Fruit fly (Drosophila melanogaster) whole organism, embryonic: ENCODE data around the gene Mf.

Experiments used
- CG10543 ChIP-seq: fragments of 200-800 bp; sonication (Bioruptor generic); optimal IDR thresholded peaks from 3 replicates; lab custom pipeline; 2017; ENCODE audit warnings: missing biosample characterization, mild to moderate bottlenecking, missing genetic modification characterization, moderate library complexity
- CG11398 ChIP-seq: fragments of 200-800 bp; sonication (Bioruptor generic); optimal IDR thresholded peaks from 2 replicates; lab custom pipeline; 2016; ENCODE audit warnings: missing biosample characterization, missing genetic modification characterization
- CG11456 ChIP-seq: fragments of 200-800 bp; sonication (Bioruptor generic); IDR thresholded peaks from 3 replicates; pipeline ENCODE4 v1.3.6; 2022; ENCODE audit warnings: missing biosample characterization, missing genetic modification characterization
- CG12659 ChIP-seq: fragments of 200-800 bp; sonication (Bioruptor generic); optimal IDR thresholded peaks from 3 replicates; lab custom pipeline; 2017; ENCODE audit warnings: mild to moderate bottlenecking, missing biosample characterization, missing genetic modification reagents, missing genetic modification characterization
- CG12942 ChIP-seq: fragments of 200-800 bp; sonication (Bioruptor generic); optimal IDR thresholded peaks from 3 replicates; lab custom pipeline; 2016; ENCODE audit warnings: missing biosample characterization, missing genetic modification characterization
- CG13123 ChIP-seq: fragments of 200-800 bp; sonication (Bioruptor generic); optimal IDR thresholded peaks from 2 replicates; lab custom pipeline; 2016; ENCODE audit warnings: missing biosample characterization, missing genetic modification characterization
- CG14710 ChIP-seq: fragments of 200-800 bp; sonication (Bioruptor generic); optimal IDR thresholded peaks from 3 replicates; lab custom pipeline; 2019; ENCODE audit warnings: missing biosample characterization, mild to moderate bottlenecking, missing genetic modification characterization, moderate library complexity
- CG16813 ChIP-seq: fragments of 200-800 bp; sonication (Bioruptor generic); IDR thresholded peaks from 3 replicates; pipeline ENCODE4 v1.3.6; 2022; ENCODE audit warnings: missing biosample characterization, missing genetic modification characterization; ENCODE audit not compliant: partially characterized antibody
- CG17802 ChIP-seq: fragments of 200-800 bp; sonication (Bioruptor generic); optimal IDR thresholded peaks from 2 replicates; lab custom pipeline; 2018; ENCODE audit warnings: missing biosample characterization, mild to moderate bottlenecking, missing genetic modification characterization, moderate library complexity
- CG17829 ChIP-seq: fragments of 200-800 bp; optimal IDR thresholded peaks from 2 replicates; lab custom pipeline; 2019; ENCODE audit warnings: missing biosample characterization, mild to moderate bottlenecking, missing genetic modification characterization, moderate library complexity
- CG17912 ChIP-seq: fragments of 200-800 bp; sonication (Bioruptor generic); optimal IDR thresholded peaks from 2 replicates; lab custom pipeline; 2018; ENCODE audit warnings: missing biosample characterization, mild to moderate bottlenecking, missing genetic modification characterization
- CG2202 ChIP-seq: fragments of 200-800 bp; sonication (Bioruptor generic); optimal IDR thresholded peaks from 2 replicates; lab custom pipeline; 2018; ENCODE audit warnings: missing biosample characterization, mild to moderate bottlenecking, missing genetic modification characterization
- CG32767 ChIP-seq: fragments of 200-800 bp; sonication (Bioruptor generic); IDR thresholded peaks from 2 replicates; pipeline ENCODE4 v1.3.6; 2022; ENCODE audit warnings: missing biosample characterization, missing genetic modification characterization
- CG34422 ChIP-seq: fragments of 200-800 bp; sonication (Bioruptor generic); IDR thresholded peaks from 3 replicates; pipeline ENCODE4 v1.3.6; 2022; ENCODE audit warnings: missing biosample characterization, missing genetic modification characterization
- CG6654 ChIP-seq: fragments of 200-800 bp; sonication (Bioruptor generic); optimal IDR thresholded peaks from 2 replicates; lab custom pipeline; 2017; ENCODE audit warnings: missing biosample characterization, mild to moderate bottlenecking, missing genetic modification characterization
- CG7987 ChIP-seq: fragments of 200-800 bp; sonication (Bioruptor generic); optimal IDR thresholded peaks from 2 replicates; lab custom pipeline; 2018; ENCODE audit warnings: missing biosample characterization, mild to moderate bottlenecking, missing genetic modification characterization, moderate library complexity
- CG9876 ChIP-seq: fragments of 200-800 bp; sonication (Bioruptor generic); optimal IDR thresholded peaks from 2 replicates; lab custom pipeline; 2016; ENCODE audit warnings: missing biosample characterization, missing genetic modification characterization
- CTCF ChIP-seq: fragments of 200-800 bp; sonication (Bioruptor generic); optimal IDR thresholded peaks from 2 replicates; lab custom pipeline; 2017; ENCODE audit warnings: missing biosample characterization, mild to moderate bottlenecking, missing genetic modification characterization, moderate library complexity
- E2f2 ChIP-seq: fragments of 200-800 bp; sonication (Bioruptor generic); IDR thresholded peaks from 2 replicates; pipeline ENCODE4 v1.3.6; 2022; ENCODE audit warnings: missing biosample characterization, missing genetic modification characterization
- Eip74EF ChIP-seq, 2 experiments: fragments of 200-800 bp in 1 of 2; fragments of >200 bp in 1 of 2; sonication (Bioruptor generic) in 1 of 2; optimal IDR thresholded peaks; 2 replicates each; lab custom pipeline; 2017 to 2019; ENCODE audit warnings: missing biosample characterization in 2 of 2, missing genetic modification characterization in 2 of 2, mild to moderate bottlenecking in 1 of 2, moderate library complexity in 1 of 2
- Gug ChIP-seq: fragments of 200-800 bp; sonication (Bioruptor generic); IDR thresholded peaks from 4 replicates; pipeline ENCODE4 v1.3.6; 2022; ENCODE audit warnings: missing biosample characterization, missing genetic modification characterization
- Hmx ChIP-seq: fragments of 200-800 bp; sonication (Bioruptor generic); optimal IDR thresholded peaks from 2 replicates; lab custom pipeline; 2016; ENCODE audit warnings: missing biosample characterization, missing genetic modification characterization
- Hr78 ChIP-seq, 2 experiments: fragments of 200-800 bp in 1 of 2; fragments of >200 bp in 1 of 2; sonication (Bioruptor generic) in 1 of 2; optimal IDR thresholded peaks; 2 replicates each; lab custom pipeline; 2017 to 2019; ENCODE audit warnings: missing biosample characterization in 2 of 2, missing genetic modification characterization in 2 of 2, mild to moderate bottlenecking in 1 of 2, moderate library complexity in 1 of 2
- Lim3 ChIP-seq: fragments of 200-800 bp; sonication (Bioruptor generic); IDR thresholded peaks from 2 replicates; pipeline ENCODE4 v1.3.6; 2022; ENCODE audit warnings: missing biosample characterization, missing genetic modification characterization
- MBD-R2 ChIP-seq: fragments of 200-800 bp; sonication (Bioruptor generic); IDR thresholded peaks from 2 replicates; pipeline ENCODE4 v1.3.6; 2022; ENCODE audit warnings: missing biosample characterization, missing genetic modification characterization
- Med ChIP-seq: fragments of 200-800 bp; sonication (Bioruptor generic); peaks from one replicate; lab custom pipeline; 2016; ENCODE audit warnings: missing biosample characterization, missing genetic modification characterization, mild to moderate bottlenecking, inconsistent platforms, moderate library complexity
- Mes4 ChIP-seq: fragments of 200-800 bp; sonication (Bioruptor generic); optimal IDR thresholded peaks from 2 replicates; lab custom pipeline; 2016; ENCODE audit warnings: missing biosample characterization, missing genetic modification characterization
- NC2β ChIP-seq: fragments of 200-800 bp; sonication (Bioruptor generic); optimal IDR thresholded peaks from 2 replicates; lab custom pipeline; 2016; ENCODE audit warnings: missing biosample characterization, missing genetic modification characterization
- Nf-YA ChIP-seq: fragments of 200-800 bp; sonication (Bioruptor generic); IDR thresholded peaks from 2 replicates; pipeline ENCODE4 v1.3.6; 2022; ENCODE audit warnings: missing biosample characterization, missing genetic modification characterization
- Pdp1 ChIP-seq, 2 experiments: fragments of 200-800 bp; sonication (Bioruptor generic); optimal IDR thresholded peaks; 3 replicates each; lab custom pipeline; 2016; ENCODE audit warnings: missing biosample characterization in 2 of 2, missing genetic modification characterization in 2 of 2, mild to moderate bottlenecking in 1 of 2, moderate library complexity in 1 of 2
- Poxn ChIP-seq: fragments of 200-800 bp; sonication (Bioruptor generic); IDR thresholded peaks from 2 replicates; pipeline ENCODE4 v1.3.6; 2022; ENCODE audit warnings: missing biosample characterization, missing genetic modification characterization
- ac ChIP-seq: fragments of 200-800 bp; sonication (Bioruptor generic); optimal IDR thresholded peaks from 3 replicates; lab custom pipeline; 2017; ENCODE audit warnings: missing biosample characterization, mild to moderate bottlenecking, missing genetic modification characterization
- danr ChIP-seq: fragments of 200-800 bp; sonication (Bioruptor generic); IDR thresholded peaks from 2 replicates; pipeline ENCODE4 v1.3.6; 2022; ENCODE audit warnings: missing biosample characterization, missing genetic modification characterization
- dimm ChIP-seq: fragments of 200-800 bp; sonication (Bioruptor generic); IDR thresholded peaks from 2 replicates; pipeline ENCODE4 v1.3.6; 2022; ENCODE audit warnings: missing biosample characterization, missing genetic modification characterization
- dmrt11E ChIP-seq: fragments of 200-800 bp; sonication (Bioruptor generic); optimal IDR thresholded peaks from 3 replicates; lab custom pipeline; 2018; ENCODE audit warnings: missing biosample characterization, mild to moderate bottlenecking, missing genetic modification characterization, moderate library complexity
- fd96Cb ChIP-seq: fragments of 200-800 bp; sonication (Bioruptor generic); optimal IDR thresholded peaks from 2 replicates; lab custom pipeline; 2018; ENCODE audit warnings: missing biosample characterization, mild to moderate bottlenecking, missing genetic modification characterization, moderate library complexity
- fu2 ChIP-seq: fragments of 200-800 bp; sonication (Bioruptor generic); optimal IDR thresholded peaks from 2 replicates; lab custom pipeline; 2016; ENCODE audit warnings: missing biosample characterization, missing genetic modification characterization
- ham ChIP-seq: fragments of 200-800 bp; sonication (Bioruptor generic); IDR thresholded peaks from 2 replicates; pipeline ENCODE4 v1.3.6; 2022; ENCODE audit warnings: missing biosample characterization, missing genetic modification characterization
- kay ChIP-seq: fragments of 200-800 bp; sonication (Bioruptor generic); optimal IDR thresholded peaks from 2 replicates; lab custom pipeline; 2016; ENCODE audit warnings: missing biosample characterization, missing genetic modification characterization
- lab ChIP-seq: fragments of 200-800 bp; sonication (Bioruptor generic); optimal IDR thresholded peaks from 3 replicates; lab custom pipeline; 2017; ENCODE audit warnings: missing biosample characterization, missing genetic modification characterization, mild to moderate bottlenecking, moderate library complexity, missing genetic modification reagents
- lbe ChIP-seq: fragments of 200-800 bp; sonication (Bioruptor generic); optimal IDR thresholded peaks from 2 replicates; lab custom pipeline; 2016; ENCODE audit warnings: missing biosample characterization, mild to moderate bottlenecking, missing genetic modification characterization
- pita ChIP-seq: fragments of 200-800 bp; sonication (Bioruptor generic); optimal IDR thresholded peaks from 2 replicates; lab custom pipeline; 2017; ENCODE audit warnings: missing biosample characterization, mild to moderate bottlenecking, missing genetic modification characterization
- pnt ChIP-seq: fragments of 200-800 bp; sonication (Bioruptor generic); optimal IDR thresholded peaks from 3 replicates; lab custom pipeline; 2016; ENCODE audit warnings: missing biosample characterization, missing genetic modification characterization
- pzg ChIP-seq: fragments of 200-800 bp; sonication (Bioruptor generic); optimal IDR thresholded peaks from 3 replicates; lab custom pipeline; 2018; ENCODE audit warnings: missing biosample characterization, mild to moderate bottlenecking, missing genetic modification characterization, moderate library complexity
- sc ChIP-seq, 3 experiments: fragments of >200 bp in 2 of 3; fragments of 200-800 bp in 1 of 3; sonication (Bioruptor generic) in 1 of 3; optimal IDR thresholded peaks; 2 replicates in 2 of 3; 3 replicates in 1 of 3; lab custom pipeline; 2017; ENCODE audit warnings: mild to moderate bottlenecking in 1 of 3, missing biosample characterization in 1 of 3, missing genetic modification characterization in 1 of 3, missing genetic modification reagents in 1 of 3
- sd ChIP-seq: fragments of 200-800 bp; sonication (Bioruptor generic); optimal IDR thresholded peaks from 3 replicates; lab custom pipeline; 2018; ENCODE audit warnings: missing biosample characterization, mild to moderate bottlenecking, missing genetic modification characterization, moderate library complexity
- stwl ChIP-seq: fragments of 200-800 bp; sonication (Bioruptor generic); optimal IDR thresholded peaks from 3 replicates; lab custom pipeline; 2018; ENCODE audit warnings: missing biosample characterization, mild to moderate bottlenecking, missing genetic modification characterization, moderate library complexity
- vnd ChIP-seq: fragments of 200-800 bp; sonication (Bioruptor generic); IDR thresholded peaks from 3 replicates; pipeline ENCODE4 v1.3.6; 2022; ENCODE audit warnings: missing biosample characterization, missing genetic modification characterization; ENCODE audit not compliant: partially characterized antibody

Gene Mf

dm6 chr3R:15208712-15209499 lies 27.6 kb upstream of the Mf start, which contains the start of the genes Spn88Eb and Mau2 (continued):
- peak; percentile 47; the same call in 1 of the 2 replicates for TF ChIP-seq E2f2
- TF ChIP-seq Pdp1 (GFP tag; optimal IDR thresholded peaks at IDR 0.05; lab: Kevin White, UChicago): peak; percentile 35 to 73
- no peak for TF ChIP-seq ham (GFP tag; lab: Robert Waterston, UW)
- TF ChIP-seq pzg (GFP tag; lab: Kevin White, UChicago): peak; percentile 88
- TF ChIP-seq CG13123 (GFP tag; lab: Kevin White, UChicago): peak; percentile 37
- TF ChIP-seq kay: peak; percentile 60
- TF ChIP-seq sc (optimal IDR thresholded peaks at IDR 0.05; lab: Kevin White, UChicago): no peak
- TF ChIP-seq sc (GFP tag; optimal IDR thresholded peaks at IDR 0.05; lab: Kevin White, UChicago): no peak
- peak; percentile 26 for TF ChIP-seq CG17912 (GFP tag; lab: Kevin White, UChicago)
- peak; percentile 77 for TF ChIP-seq CG17829 (tag; lab: Kevin White, UChicago)
- peak; percentile 68 for TF ChIP-seq stwl (tag; lab: Kevin White, UChicago)
- TF ChIP-seq Gug (GFP tag; lab: Robert Waterston, UW): peak; percentile 88
- TF ChIP-seq CG12942 (GFP tag; lab: Kevin White, UChicago): peak; percentile 61
- peak; percentile 28 for TF ChIP-seq fd96Cb
- TF ChIP-seq CG9876 (GFP tag; lab: Kevin White, UChicago): peak; percentile 58
- TF ChIP-seq CG14710 (tag; lab: Kevin White, UChicago): peak; percentile 66
- peak; percentile 98 for TF ChIP-seq CG17802 (tag; lab: Kevin White, UChicago)
- TF ChIP-seq CG34422 (GFP tag; lab: Robert Waterston, UW): peak; percentile 80; the same call in 2 of the 3 replicates
- TF ChIP-seq CG11398 (GFP tag; lab: Kevin White, UChicago): no peak
- no peak for TF ChIP-seq Poxn (GFP tag; lab: Robert Waterston, UW)
- no peak for TF ChIP-seq Hr78 (GFP tag; optimal IDR thresholded peaks at IDR 0.05; lab: Kevin White, UChicago)
- TF ChIP-seq Nf-YA (GFP tag; lab: Robert Waterston, UW): 0 out of 2 replicates have a peak, but pooled peaks have one; percentile 30
- peak; percentile 69 for TF ChIP-seq CG16813 (GFP tag; lab: Robert Waterston, UW)
- no peak for TF ChIP-seq Lim3 (GFP tag; lab: Robert Waterston, UW)
- peak; percentile 44 for TF ChIP-seq NC2β
- TF ChIP-seq CG11456 (GFP tag; lab: Robert Waterston, UW): peak; percentile 89
- TF ChIP-seq MBD-R2: peak; percentile 97
- TF ChIP-seq ac (GFP tag; lab: Kevin White, UChicago): no peak
- 0 out of 2 replicates have a peak, but pooled peaks have one; percentile 52 for TF ChIP-seq CG32767 (GFP tag; lab: Robert Waterston, UW)
- TF ChIP-seq fu2: peak; percentile 52
- no peak for TF ChIP-seq dmrt11E (tag; lab: Kevin White, UChicago)
- no peak for TF ChIP-seq dimm (GFP tag; lab: Robert Waterston, UW)
- peak; percentile 64 for TF ChIP-seq CG10543
- TF ChIP-seq lbe (GFP tag; lab: Kevin White, UChicago): peak; percentile 57
- TF ChIP-seq CG7987 (GFP tag; lab: Kevin White, UChicago): peak; percentile 10
- TF ChIP-seq vnd (GFP tag; lab: Robert Waterston, UW): peak; percentile 69; the same call in 2 of the 3 replicates
- no peak for TF ChIP-seq CTCF (GFP tag; lab: Kevin White, UChicago)
- no peak for TF ChIP-seq lab (GFP tag; lab: Kevin White, UChicago)
- TF ChIP-seq Eip74EF (GFP tag; optimal IDR thresholded peaks at IDR 0.05; lab: Kevin White, UChicago): no peak
- TF ChIP-seq CG12659 (GFP tag; lab: Kevin White, UChicago): peak; percentile 75
- no peak for TF ChIP-seq Hmx
- TF ChIP-seq pita (GFP tag; lab: Kevin White, UChicago): no peak
- no peak for TF ChIP-seq danr (GFP tag; lab: Robert Waterston, UW)
- no peak for TF ChIP-seq sd (tag; lab: Kevin White, UChicago)
- peak; percentile 9 for TF ChIP-seq pnt
- TF ChIP-seq Mes4: peak; percentile 14
- peak; percentile 94 for TF ChIP-seq Med (GFP tag; lab: Kevin White, UChicago)
- TF ChIP-seq CG6654 (GFP tag; lab: Kevin White, UChicago): no peak
- TF ChIP-seq CG2202 (tag; lab: Kevin White, UChicago): no peak
